Fruit fly (Drosophila melanogaster) S2 (cell line): Measurements from ENCODE around the gene Dph5.

Experiments used
- CG8478 ChIP-seq: fragments of >200 bp; optimal IDR thresholded peaks from 2 replicates; lab custom pipeline; 2018
- CTCF ChIP-seq, 2 experiments: fragments of >200 bp; optimal IDR thresholded peaks; 2 replicates each; lab custom pipeline; 2018

dm6 chr3R:22588756-22589155, 5.7 kb upstream of the Dph5 start:
- no peak for TF ChIP-seq CG8478 (lab: Kevin White, UChicago)
- no peak for TF ChIP-seq CTCF (optimal IDR thresholded peaks at IDR 0.05; lab: Kevin White, UChicago)
